Fruit fly (Drosophila melanogaster) whole organism, prepupa: Measurements from ENCODE around the gene CG15386.

ENCODE experiments used
- Blimp-1 ChIP-seq: fragments of 200-800 bp; sonication (Bioruptor generic); optimal IDR thresholded peaks from 3 replicates; lab custom pipeline; 2017; ENCODE audit warnings: missing biosample characterization, missing genetic modification characterization, mild to moderate bottlenecking, moderate library complexity, missing genetic modification reagents
- CG10631 ChIP-seq: fragments of 200-800 bp; sonication (Bioruptor generic); optimal IDR thresholded peaks from 2 replicates; lab custom pipeline; 2016; ENCODE audit warnings: missing biosample characterization, missing genetic modification characterization
- CG11762 ChIP-seq: fragments of 200-800 bp; sonication (Bioruptor generic); optimal IDR thresholded peaks from 3 replicates; lab custom pipeline; 2016; ENCODE audit warnings: missing biosample characterization, missing genetic modification characterization; ENCODE audit not compliant: insufficient read depth
- CG11902 ChIP-seq: fragments of 200-800 bp; sonication (Bioruptor generic); optimal IDR thresholded peaks from 3 replicates; lab custom pipeline; 2016; ENCODE audit warnings: missing biosample characterization, missing genetic modification characterization
- CG15336 ChIP-seq: fragments of 200-800 bp; sonication (Bioruptor generic); IDR thresholded peaks from 2 replicates; pipeline ENCODE4 v1.3.6; 2022; ENCODE audit warnings: missing biosample characterization, missing genetic modification characterization
- CG16779 ChIP-seq: fragments of 200-800 bp; sonication (Bioruptor generic); optimal IDR thresholded peaks from 3 replicates; lab custom pipeline; 2017; ENCODE audit warnings: missing biosample characterization, mild to moderate bottlenecking, missing genetic modification characterization
- CG3032 ChIP-seq: fragments of 200-800 bp; optimal IDR thresholded peaks from 2 replicates; lab custom pipeline; 2019; ENCODE audit warnings: missing biosample characterization, mild to moderate bottlenecking, missing genetic modification characterization, moderate library complexity
- CG31627 ChIP-seq: fragments of 200-800 bp; sonication (Bioruptor generic); optimal IDR thresholded peaks from 3 replicates; lab custom pipeline; 2016; ENCODE audit warnings: missing biosample characterization, missing genetic modification characterization
- CG34406 ChIP-seq: fragments of 200-800 bp; sonication (Bioruptor generic); optimal IDR thresholded peaks from 3 replicates; lab custom pipeline; 2016; ENCODE audit warnings: missing biosample characterization, missing genetic modification characterization
- CG3919 ChIP-seq: fragments of 200-800 bp; sonication (Bioruptor generic); optimal IDR thresholded peaks from 3 replicates; lab custom pipeline; 2016; ENCODE audit warnings: missing biosample characterization, missing genetic modification characterization
- CG4318 ChIP-seq: fragments of 200-800 bp; sonication (Bioruptor generic); optimal IDR thresholded peaks from 3 replicates; lab custom pipeline; 2017; ENCODE audit warnings: missing biosample characterization, mild to moderate bottlenecking, missing genetic modification characterization
- CG6163 ChIP-seq: fragments of 200-800 bp; sonication (Bioruptor generic); IDR thresholded peaks from 3 replicates; pipeline ENCODE4 v1.3.6; 2022; ENCODE audit warnings: missing biosample characterization, missing genetic modification characterization
- CG6792 ChIP-seq: fragments of 200-800 bp; sonication (Bioruptor generic); optimal IDR thresholded peaks from 3 replicates; lab custom pipeline; 2016; ENCODE audit warnings: missing biosample characterization, missing genetic modification characterization
- CG6808 ChIP-seq: fragments of 200-800 bp; sonication (Bioruptor generic); optimal IDR thresholded peaks from 3 replicates; lab custom pipeline; 2017; ENCODE audit warnings: missing biosample characterization, missing genetic modification characterization, mild to moderate bottlenecking, moderate library complexity, missing genetic modification reagents
- CG6854 ChIP-seq: fragments of 200-800 bp; sonication (Bioruptor generic); optimal IDR thresholded peaks from 2 replicates; lab custom pipeline; 2017; ENCODE audit warnings: missing biosample characterization, mild to moderate bottlenecking, missing genetic modification characterization
- CG7368 ChIP-seq: fragments of 200-800 bp; sonication (Bioruptor generic); optimal IDR thresholded peaks from 3 replicates; lab custom pipeline; 2016; ENCODE audit warnings: missing biosample characterization, missing genetic modification characterization
- CG8119 ChIP-seq: fragments of 200-800 bp; sonication (Bioruptor generic); IDR thresholded peaks from 3 replicates; pipeline ENCODE4 v1.3.6; 2022; ENCODE audit warnings: missing biosample characterization, missing genetic modification characterization
- CG8319 ChIP-seq: fragments of 200-800 bp; sonication (Bioruptor generic); optimal IDR thresholded peaks from 3 replicates; lab custom pipeline; 2016; ENCODE audit warnings: missing biosample characterization, missing genetic modification characterization
- CG8632 ChIP-seq: fragments of 200-800 bp; sonication (Bioruptor generic); optimal IDR thresholded peaks from 3 replicates; lab custom pipeline; 2016; ENCODE audit warnings: missing biosample characterization, missing genetic modification characterization
- CG9139 ChIP-seq: fragments of 200-800 bp; sonication (Bioruptor generic); optimal IDR thresholded peaks from 3 replicates; lab custom pipeline; 2017; ENCODE audit warnings: missing biosample characterization, mild to moderate bottlenecking, missing genetic modification characterization
- Eip75B ChIP-seq: fragments of 200-800 bp; sonication (Bioruptor generic); optimal IDR thresholded peaks from 3 replicates; lab custom pipeline; 2016; ENCODE audit warnings: missing biosample characterization, missing genetic modification characterization
- Eip93F ChIP-seq: fragments of 200-800 bp; sonication (Bioruptor generic); optimal IDR thresholded peaks from 2 replicates; lab custom pipeline; 2016; ENCODE audit warnings: missing biosample characterization, mild to moderate bottlenecking, missing genetic modification characterization
- Ets21C ChIP-seq: fragments of 200-800 bp; sonication (Bioruptor generic); optimal IDR thresholded peaks from 3 replicates; lab custom pipeline; 2016; ENCODE audit warnings: missing biosample characterization, missing genetic modification characterization
- Ets96B ChIP-seq: fragments of 200-800 bp; optimal IDR thresholded peaks from 2 replicates; lab custom pipeline; 2019; ENCODE audit warnings: missing biosample characterization, mild to moderate bottlenecking, missing genetic modification characterization, moderate library complexity
- Gug ChIP-seq: fragments of 200-800 bp; sonication (Bioruptor generic); IDR thresholded peaks from 2 replicates; pipeline ENCODE4 v1.3.6; 2022; ENCODE audit warnings: missing biosample characterization, missing genetic modification characterization
- Hr38 ChIP-seq: sonication (Bioruptor generic); optimal IDR thresholded peaks from 2 replicates; lab custom pipeline; 2016; ENCODE audit warnings: missing biosample characterization, missing genetic modification characterization
- Hr39 ChIP-seq: fragments of 200-800 bp; sonication (Bioruptor generic); optimal IDR thresholded peaks from 2 replicates; lab custom pipeline; 2016; ENCODE audit warnings: missing biosample characterization, missing genetic modification characterization
- Hr4 ChIP-seq: fragments of 200-800 bp; sonication (Bioruptor generic); optimal IDR thresholded peaks from 3 replicates; lab custom pipeline; 2016; ENCODE audit warnings: missing biosample characterization, missing genetic modification characterization
- Lpt ChIP-seq: fragments of 200-800 bp; sonication (Bioruptor generic); optimal IDR thresholded peaks from 3 replicates; lab custom pipeline; 2016; ENCODE audit warnings: missing biosample characterization, missing genetic modification characterization
- Met ChIP-seq: fragments of 200-800 bp; sonication (Bioruptor generic); optimal IDR thresholded peaks from 3 replicates; lab custom pipeline; 2016; ENCODE audit warnings: missing biosample characterization, missing genetic modification characterization
- OdsH ChIP-seq: fragments of 200-800 bp; sonication (Bioruptor generic); optimal IDR thresholded peaks from 3 replicates; lab custom pipeline; 2016; ENCODE audit warnings: missing biosample characterization, missing genetic modification characterization
- Smox ChIP-seq: fragments of 200-800 bp; sonication (Bioruptor generic); optimal IDR thresholded peaks from 3 replicates; lab custom pipeline; 2016; ENCODE audit warnings: missing biosample characterization, missing genetic modification characterization
- Sox102F ChIP-seq: fragments of 200-800 bp; sonication (Bioruptor generic); optimal IDR thresholded peaks from 2 replicates; lab custom pipeline; 2016; ENCODE audit warnings: missing biosample characterization, mild to moderate bottlenecking, missing genetic modification characterization
- Sox14 ChIP-seq: fragments of 200-800 bp; sonication (Bioruptor generic); optimal IDR thresholded peaks from 3 replicates; lab custom pipeline; 2016; ENCODE audit warnings: missing biosample characterization, missing genetic modification characterization
- Sox15 ChIP-seq: fragments of 200-800 bp; sonication (Bioruptor generic); optimal IDR thresholded peaks from 3 replicates; lab custom pipeline; 2016; ENCODE audit warnings: missing biosample characterization, missing genetic modification characterization
- achi ChIP-seq: fragments of 200-800 bp; sonication (Bioruptor generic); optimal IDR thresholded peaks from 3 replicates; lab custom pipeline; 2016; ENCODE audit warnings: missing biosample characterization, missing genetic modification characterization
- acj6 ChIP-seq: fragments of 200-800 bp; sonication (Bioruptor generic); optimal IDR thresholded peaks from 3 replicates; lab custom pipeline; 2016; ENCODE audit warnings: missing biosample characterization, missing genetic modification characterization
- cyc ChIP-seq: fragments of 200-800 bp; sonication (Bioruptor generic); optimal IDR thresholded peaks from 3 replicates; lab custom pipeline; 2016; ENCODE audit warnings: missing biosample characterization, missing genetic modification characterization
- esn ChIP-seq: fragments of 200-800 bp; sonication (Bioruptor generic); optimal IDR thresholded peaks from 2 replicates; lab custom pipeline; 2016; ENCODE audit warnings: missing biosample characterization, mild to moderate bottlenecking, missing genetic modification characterization, moderate library complexity
- fd59A ChIP-seq: fragments of 200-800 bp; sonication (Bioruptor generic); optimal IDR thresholded peaks from 2 replicates; lab custom pipeline; 2017; ENCODE audit warnings: missing biosample characterization, mild to moderate bottlenecking, missing genetic modification characterization, missing genetic modification reagents
- fd85E ChIP-seq: fragments of 200-800 bp; sonication (Bioruptor generic); optimal IDR thresholded peaks from 3 replicates; lab custom pipeline; 2016; ENCODE audit warnings: missing biosample characterization, missing genetic modification characterization
- fkh ChIP-seq: fragments of 200-800 bp; sonication (Bioruptor generic); optimal IDR thresholded peaks from 3 replicates; lab custom pipeline; 2017; ENCODE audit warnings: missing biosample characterization, mild to moderate bottlenecking, missing genetic modification characterization, moderate library complexity
- lz ChIP-seq: fragments of 200-800 bp; sonication (Bioruptor generic); optimal IDR thresholded peaks from 3 replicates; lab custom pipeline; 2016; ENCODE audit warnings: missing biosample characterization, missing genetic modification characterization
- net ChIP-seq: fragments of 200-800 bp; sonication (Bioruptor generic); optimal IDR thresholded peaks from 3 replicates; lab custom pipeline; 2016; ENCODE audit warnings: missing biosample characterization, missing genetic modification characterization
- pdm3 ChIP-seq: fragments of 200-800 bp; sonication (Bioruptor generic); optimal IDR thresholded peaks from 3 replicates; lab custom pipeline; 2016; ENCODE audit warnings: missing biosample characterization, missing genetic modification characterization
- salr ChIP-seq, 2 experiments: fragments of 200-800 bp; sonication (Bioruptor generic); optimal IDR thresholded peaks; 3 replicates each; lab custom pipeline; 2016 to 2018; ENCODE audit warnings: missing biosample characterization in 2 of 2, missing genetic modification characterization in 2 of 2, mild to moderate bottlenecking in 1 of 2
- spab ChIP-seq: fragments of 200-800 bp; sonication (Bioruptor generic); optimal IDR thresholded peaks from 2 replicates; lab custom pipeline; 2017; ENCODE audit warnings: missing biosample characterization, mild to moderate bottlenecking, missing genetic modification characterization, missing genetic modification reagents
- ss ChIP-seq, 2 experiments: fragments of 200-800 bp; sonication (Bioruptor generic); optimal IDR thresholded peaks; 2 replicates in 1 of 2; 3 replicates in 1 of 2; lab custom pipeline; 2017 to 2018; ENCODE audit warnings: mild to moderate bottlenecking in 2 of 2, missing biosample characterization in 2 of 2, missing genetic modification characterization in 2 of 2, moderate library complexity in 1 of 2
- svp ChIP-seq: fragments of 200-800 bp; sonication (Bioruptor generic); peaks from one replicate; lab custom pipeline; 2016; ENCODE audit warnings: missing biosample characterization, missing genetic modification characterization
- topi ChIP-seq: fragments of 200-800 bp; sonication (Bioruptor generic); optimal IDR thresholded peaks from 3 replicates; lab custom pipeline; 2016; ENCODE audit warnings: missing biosample characterization, missing genetic modification characterization
- vri ChIP-seq: fragments of 200-800 bp; sonication (Bioruptor generic); optimal IDR thresholded peaks from 3 replicates; lab custom pipeline; 2016; ENCODE audit warnings: missing biosample characterization, mild to moderate bottlenecking, missing genetic modification characterization

The CG15386 gene

dm6 chr2L:2175930-2176643 lies 41.0 kb downstream of the CG15386 start:
- TF ChIP-seq CG8119 (GFP tag; lab: Robert Waterston, UW) (peak; percentile 25; the same call in 1 of the 3 replicates), CG31627 (GFP tag; lab: Kevin White, UChicago) (peak; percentile 57), Hr38 (GFP tag; lab: Kevin White, UChicago) (no peak), Hr4 (GFP tag; lab: Kevin White, UChicago) (peak; percentile 52), spab (GFP tag; lab: Kevin White, UChicago) (peak; percentile 46), CG6163 (peak; percentile 36), CG34406 (GFP tag; lab: Kevin White, UChicago) (peak; percentile 68), Hr39 (peak; percentile 63), Met (GFP tag; lab: Kevin White, UChicago) (peak; percentile 59), fkh (GFP tag; lab: Kevin White, UChicago) (peak; percentile 83), Ets21C (GFP tag; lab: Kevin White, UChicago) (no peak), Blimp-1 (GFP tag; lab: Kevin White, UChicago) (peak; percentile 30), Gug (peak; percentile 20; the same call in 1 of the 2 replicates), fd85E (GFP tag; lab: Kevin White, UChicago) (no peak), Lpt (GFP tag; lab: Kevin White, UChicago) (no peak), CG6808 (GFP tag; lab: Kevin White, UChicago) (peak; percentile 35), CG4318 (GFP tag; lab: Kevin White, UChicago) (peak; percentile 30), CG10631 (GFP tag; lab: Kevin White, UChicago) (peak; percentile 37), Sox15 (GFP tag; lab: Kevin White, UChicago) (peak; percentile 39), ss (GFP tag; optimal IDR thresholded peaks at IDR 0.05; lab: Kevin White, UChicago) (peak; percentile 38 to 66), acj6 (GFP tag; lab: Kevin White, UChicago) (peak; percentile 64), Eip75B (GFP tag; lab: Kevin White, UChicago) (peak; percentile 60), Sox14 (GFP tag; lab: Kevin White, UChicago) (peak; percentile 49), salr (GFP tag; optimal IDR thresholded peaks at IDR 0.05; lab: Kevin White, UChicago) (peak in 1 of 2 experiments; percentile 61), esn (GFP tag; lab: Kevin White, UChicago) (peak; percentile 67), Eip93F (GFP tag; lab: Kevin White, UChicago) (peak; percentile 15), CG15336 (GFP tag; lab: Robert Waterston, UW) (peak; percentile 61; the same call in 1 of the 2 replicates), CG8632 (GFP tag; lab: Kevin White, UChicago) (peak; percentile 61), Smox (GFP tag; lab: Kevin White, UChicago) (peak; percentile 64), CG11762 (GFP tag; lab: Kevin White, UChicago) (peak; percentile 43), Ets96B (tag; lab: Kevin White, UChicago) (peak; percentile 30), achi (GFP tag; lab: Kevin White, UChicago) (peak; percentile 63), CG16779 (tag; lab: Kevin White, UChicago) (no peak), CG6854 (GFP tag; lab: Kevin White, UChicago) (peak; percentile 50), CG3032 (tag; lab: Kevin White, UChicago) (peak; percentile 55), cyc (peak; percentile 61), topi (GFP tag; lab: Kevin White, UChicago) (peak; percentile 64), CG6792 (peak; percentile 27), OdsH (GFP tag; lab: Kevin White, UChicago) (peak; percentile 55), CG3919 (GFP tag; lab: Kevin White, UChicago) (peak; percentile 34), pdm3 (GFP tag; lab: Kevin White, UChicago) (peak; percentile 62), CG11902 (GFP tag; lab: Kevin White, UChicago) (peak; percentile 26), CG8319 (GFP tag; lab: Kevin White, UChicago) (peak; percentile 20), svp (GFP tag; lab: Kevin White, UChicago) (peak; percentile 80), lz (GFP tag; lab: Kevin White, UChicago) (peak; percentile 67), CG7368 (GFP tag; lab: Kevin White, UChicago) (no peak), CG9139 (GFP tag; lab: Kevin White, UChicago) (peak; percentile 35), Sox102F (GFP tag; lab: Kevin White, UChicago) (no peak), net (GFP tag; lab: Kevin White, UChicago) (peak; percentile 27), fd59A (GFP tag; lab: Kevin White, UChicago) (peak; percentile 43), vri (GFP tag; lab: Kevin White, UChicago) (peak; percentile 20)
